Fruit fly (Drosophila melanogaster) whole organism, embryonic: ENCODE data around the gene beta4GalNAcTB.

ENCODE experiments used
- Blimp-1 ChIP-seq: fragments of 200-800 bp; sonication (Bioruptor generic); optimal IDR thresholded peaks from 3 replicates; lab custom pipeline; 2018; ENCODE audit warnings: missing biosample characterization, missing genetic modification characterization, mild to moderate bottlenecking, moderate library complexity, missing genetic modification reagents
- CG11695 ChIP-seq: fragments of 200-800 bp; sonication (Bioruptor generic); IDR thresholded peaks from 3 replicates; pipeline ENCODE4 v1.3.6; 2022; ENCODE audit warnings: missing biosample characterization, missing genetic modification characterization
- CG12071 ChIP-seq: fragments of 200-800 bp; sonication (Bioruptor generic); optimal IDR thresholded peaks from 3 replicates; lab custom pipeline; 2018; ENCODE audit warnings: missing biosample characterization, mild to moderate bottlenecking, missing genetic modification characterization
- CG13296 ChIP-seq: fragments of 200-800 bp; sonication (Bioruptor generic); optimal IDR thresholded peaks from 3 replicates; lab custom pipeline; 2018; ENCODE audit warnings: missing biosample characterization, mild to moderate bottlenecking, missing genetic modification characterization
- CG13424 ChIP-seq: fragments of 200-800 bp; sonication (Bioruptor generic); optimal IDR thresholded peaks from 2 replicates; lab custom pipeline; 2019; ENCODE audit warnings: missing biosample characterization, mild to moderate bottlenecking, missing genetic modification characterization, moderate library complexity
- CG14014 ChIP-seq: fragments of 200-800 bp; sonication (Bioruptor generic); IDR thresholded peaks from 2 replicates; pipeline ENCODE4 v1.3.6; 2022; ENCODE audit warnings: missing biosample characterization, missing genetic modification characterization
- CG14965 ChIP-seq: fragments of 200-800 bp; sonication (Bioruptor generic); optimal IDR thresholded peaks from 2 replicates; lab custom pipeline; 2016; ENCODE audit warnings: missing biosample characterization, missing genetic modification characterization, borderline replicate concordance
- CG15479 ChIP-seq: fragments of 200-800 bp; sonication (Bioruptor generic); optimal IDR thresholded peaks from 3 replicates; lab custom pipeline; 2019; ENCODE audit warnings: missing biosample characterization, mild to moderate bottlenecking, missing genetic modification characterization, moderate library complexity
- CG1603 ChIP-seq: fragments of 200-800 bp; sonication (Bioruptor generic); optimal IDR thresholded peaks from 2 replicates; lab custom pipeline; 2019; ENCODE audit warnings: missing biosample characterization, mild to moderate bottlenecking, missing genetic modification characterization, moderate library complexity
- CG18476 ChIP-seq: fragments of 200-800 bp; sonication (Bioruptor generic); optimal IDR thresholded peaks from 2 replicates; lab custom pipeline; 2016; ENCODE audit warnings: missing biosample characterization, mild to moderate bottlenecking, missing genetic modification characterization
- CG18619 ChIP-seq: fragments of 200-800 bp; sonication (Bioruptor generic); optimal IDR thresholded peaks from 3 replicates; lab custom pipeline; 2017; ENCODE audit warnings: missing biosample characterization, mild to moderate bottlenecking, missing genetic modification characterization
- CG2202 ChIP-seq: fragments of 200-800 bp; sonication (Bioruptor generic); optimal IDR thresholded peaks from 2 replicates; lab custom pipeline; 2018; ENCODE audit warnings: missing biosample characterization, mild to moderate bottlenecking, missing genetic modification characterization
- CG2889 ChIP-seq: fragments of 200-800 bp; sonication (Bioruptor generic); IDR thresholded peaks from 3 replicates; pipeline ENCODE4 v1.3.6; 2022; ENCODE audit warnings: missing biosample characterization, missing genetic modification characterization
- CG4730 ChIP-seq: fragments of 200-800 bp; sonication (Bioruptor generic); IDR thresholded peaks from 2 replicates; pipeline ENCODE4 v1.3.6; 2022; ENCODE audit warnings: missing biosample characterization, missing genetic modification characterization
- CG6654 ChIP-seq: fragments of 200-800 bp; sonication (Bioruptor generic); optimal IDR thresholded peaks from 2 replicates; lab custom pipeline; 2017; ENCODE audit warnings: missing biosample characterization, mild to moderate bottlenecking, missing genetic modification characterization
- CG6765 ChIP-seq: fragments of 200-800 bp; sonication (Bioruptor generic); optimal IDR thresholded peaks from 3 replicates; lab custom pipeline; 2017; ENCODE audit warnings: missing biosample characterization, mild to moderate bottlenecking, missing genetic modification characterization
- CG7987 ChIP-seq: fragments of 200-800 bp; sonication (Bioruptor generic); optimal IDR thresholded peaks from 2 replicates; lab custom pipeline; 2018; ENCODE audit warnings: missing biosample characterization, mild to moderate bottlenecking, missing genetic modification characterization, moderate library complexity
- CG9876 ChIP-seq: fragments of 200-800 bp; sonication (Bioruptor generic); optimal IDR thresholded peaks from 2 replicates; lab custom pipeline; 2016; ENCODE audit warnings: missing biosample characterization, missing genetic modification characterization
- Chrac-16 ChIP-seq: fragments of 200-800 bp; sonication (Bioruptor generic); optimal IDR thresholded peaks from 3 replicates; lab custom pipeline; 2016; ENCODE audit warnings: missing biosample characterization, missing genetic modification characterization
- CrebB ChIP-seq: fragments of 200-800 bp; sonication (Bioruptor generic); optimal IDR thresholded peaks from 3 replicates; lab custom pipeline; 2018; ENCODE audit warnings: missing biosample characterization, mild to moderate bottlenecking, missing genetic modification characterization
- Doc2 ChIP-seq: fragments of 200-800 bp; sonication (Bioruptor generic); IDR thresholded peaks from 2 replicates; pipeline ENCODE4 v1.3.6; 2022; ENCODE audit warnings: missing biosample characterization, missing genetic modification characterization
- Fer1 ChIP-seq: fragments of 200-800 bp; sonication (Bioruptor generic); optimal IDR thresholded peaks from 2 replicates; lab custom pipeline; 2017; ENCODE audit warnings: missing biosample characterization, mild to moderate bottlenecking, missing genetic modification characterization
- Fer3 ChIP-seq: fragments of 200-800 bp; sonication (Bioruptor generic); optimal IDR thresholded peaks from 2 replicates; lab custom pipeline; 2018; ENCODE audit warnings: missing biosample characterization, mild to moderate bottlenecking, missing genetic modification characterization, moderate library complexity
- HLH4C ChIP-seq: fragments of 200-800 bp; sonication (Bioruptor generic); IDR thresholded peaks from 3 replicates; pipeline ENCODE4 v1.3.6; 2022; ENCODE audit warnings: missing biosample characterization, missing genetic modification characterization; ENCODE audit not compliant: partially characterized antibody
- Hsf ChIP-seq: fragments of 200-800 bp; sonication (Bioruptor generic); optimal IDR thresholded peaks from 3 replicates; lab custom pipeline; 2016; ENCODE audit warnings: missing biosample characterization, missing genetic modification characterization
- Jarid2 ChIP-seq: fragments of 200-800 bp; sonication (Bioruptor generic); optimal IDR thresholded peaks from 3 replicates; lab custom pipeline; 2017; ENCODE audit warnings: mild to moderate bottlenecking, missing biosample characterization, missing genetic modification reagents, missing genetic modification characterization
- Lim3 ChIP-seq: fragments of 200-800 bp; sonication (Bioruptor generic); IDR thresholded peaks from 2 replicates; pipeline ENCODE4 v1.3.6; 2022; ENCODE audit warnings: missing biosample characterization, missing genetic modification characterization
- MESR4 ChIP-seq: fragments of 200-800 bp; sonication (Bioruptor generic); optimal IDR thresholded peaks from 2 replicates; lab custom pipeline; 2018; ENCODE audit warnings: missing biosample characterization, mild to moderate bottlenecking, missing genetic modification characterization, moderate library complexity
- MTF-1 ChIP-seq: fragments of 200-800 bp; sonication (Bioruptor generic); optimal IDR thresholded peaks from 2 replicates; lab custom pipeline; 2018; ENCODE audit warnings: missing biosample characterization, mild to moderate bottlenecking, missing genetic modification characterization, borderline replicate concordance
- NFAT ChIP-seq: fragments of 200-800 bp; sonication (Bioruptor generic); IDR thresholded peaks from 2 replicates; pipeline ENCODE4 v1.3.6; 2022; ENCODE audit warnings: missing biosample characterization, missing genetic modification characterization
- Rfx ChIP-seq: fragments of 200-800 bp; sonication (Bioruptor generic); IDR thresholded peaks from 2 replicates; pipeline ENCODE4 v1.3.6; 2022; ENCODE audit warnings: missing biosample characterization, missing genetic modification characterization
- Side ChIP-seq: fragments of 200-800 bp; sonication (Bioruptor generic); optimal IDR thresholded peaks from 2 replicates; lab custom pipeline; 2016; ENCODE audit warnings: missing biosample characterization, missing genetic modification characterization
- Sox100B ChIP-seq: fragments of 200-800 bp; sonication (Bioruptor generic); optimal IDR thresholded peaks from 3 replicates; lab custom pipeline; 2018; ENCODE audit warnings: missing biosample characterization, mild to moderate bottlenecking, missing genetic modification characterization
- Xbp1 ChIP-seq: fragments of 200-800 bp; sonication (Bioruptor generic); optimal IDR thresholded peaks from 3 replicates; lab custom pipeline; 2016; ENCODE audit warnings: missing biosample characterization, mild to moderate bottlenecking, missing genetic modification characterization
- az2 ChIP-seq: fragments of 200-800 bp; sonication (Bioruptor generic); optimal IDR thresholded peaks from 3 replicates; lab custom pipeline; 2016; ENCODE audit warnings: missing biosample characterization, missing genetic modification characterization
- caup ChIP-seq: fragments of 200-800 bp; sonication (Bioruptor generic); optimal IDR thresholded peaks from 3 replicates; lab custom pipeline; 2017; ENCODE audit warnings: missing biosample characterization, mild to moderate bottlenecking, missing genetic modification characterization, moderate library complexity; ENCODE audit not compliant: severe bottlenecking
- chm ChIP-seq: fragments of 200-800 bp; sonication (Bioruptor generic); IDR thresholded peaks from 2 replicates; pipeline ENCODE4 v1.3.6; 2022; ENCODE audit warnings: missing biosample characterization, missing genetic modification characterization
- cwo ChIP-seq: fragments of 200-800 bp; sonication (Bioruptor generic); optimal IDR thresholded peaks from 3 replicates; lab custom pipeline; 2017; ENCODE audit warnings: missing biosample characterization, missing genetic modification characterization, mild to moderate bottlenecking, moderate library complexity, missing genetic modification reagents
- eve ChIP-seq, 2 experiments: fragments of >200 bp; optimal IDR thresholded peaks; 2 replicates each; lab custom pipeline; 2017; ENCODE audit warnings: missing biosample characterization in 2 of 2, missing genetic modification characterization in 2 of 2
- fd3F ChIP-seq: fragments of 200-800 bp; sonication (Bioruptor generic); optimal IDR thresholded peaks from 2 replicates; lab custom pipeline; 2018; ENCODE audit warnings: missing biosample characterization, mild to moderate bottlenecking, missing genetic modification characterization, moderate library complexity
- gce ChIP-seq: fragments of 200-800 bp; sonication (Bioruptor generic); IDR thresholded peaks from 3 replicates; pipeline ENCODE4 v1.3.6; 2022; ENCODE audit warnings: missing biosample characterization, missing genetic modification characterization
- gcm ChIP-seq: fragments of 200-800 bp; sonication (Bioruptor generic); optimal IDR thresholded peaks from 2 replicates; lab custom pipeline; 2019; ENCODE audit warnings: missing biosample characterization, mild to moderate bottlenecking, missing genetic modification characterization, moderate library complexity
- klu ChIP-seq: fragments of 200-800 bp; sonication (Bioruptor generic); IDR thresholded peaks from 2 replicates; pipeline ENCODE4 v1.3.6; 2022; ENCODE audit warnings: missing biosample characterization, missing genetic modification characterization
- odd ChIP-seq: fragments of 200-800 bp; sonication (Bioruptor generic); optimal IDR thresholded peaks from 2 replicates; lab custom pipeline; 2017; ENCODE audit warnings: missing biosample characterization, mild to moderate bottlenecking, missing genetic modification characterization
- sens ChIP-seq: fragments of 200-800 bp; sonication (Bioruptor generic); peaks from one replicate; lab custom pipeline; 2016; ENCODE audit warnings: missing biosample characterization, missing genetic modification characterization
- sna ChIP-seq: fragments of 200-800 bp; sonication (Bioruptor generic); IDR thresholded peaks from 2 replicates; pipeline ENCODE4 v1.3.6; 2022; ENCODE audit warnings: missing biosample characterization, missing genetic modification characterization; ENCODE audit not compliant: partially characterized antibody
- tup ChIP-seq: fragments of 200-800 bp; sonication (Bioruptor generic); optimal IDR thresholded peaks from 2 replicates; lab custom pipeline; 2016; ENCODE audit warnings: missing biosample characterization, mild to moderate bottlenecking, missing genetic modification characterization, moderate library complexity

Gene beta4GalNAcTB

dm6 chr3R:29068430-29069207 is 34.8 kb upstream of the beta4GalNAcTB start (continued):
- TF ChIP-seq chm (GFP tag; lab: Robert Waterston, UW) (no peak; the same call in 1 of the 2 replicates), CG13424 (peak; percentile 53), CG2889 (GFP tag; lab: Robert Waterston, UW) (no peak), CG14965 (GFP tag; lab: Kevin White, UChicago) (no peak), az2 (no peak), eve (GFP tag; optimal IDR thresholded peaks at IDR 0.05; lab: Kevin White, UChicago) (no peak), CG9876 (GFP tag; lab: Kevin White, UChicago) (no peak), Fer3 (peak; percentile 49), CG12071 (GFP tag; lab: Kevin White, UChicago) (peak; percentile 31), Chrac-16 (GFP tag; lab: Kevin White, UChicago) (no peak), CG4730 (GFP tag; lab: Robert Waterston, UW) (peak; percentile 45; the same call in 1 of the 2 replicates), CG18476 (GFP tag; lab: Kevin White, UChicago) (no peak), Rfx (GFP tag; lab: Robert Waterston, UW) (peak; percentile 72), Jarid2 (GFP tag; lab: Kevin White, UChicago) (no peak), sna (GFP tag; lab: Robert Waterston, UW) (no peak), Side (GFP tag; lab: Kevin White, UChicago) (peak; percentile 39), gcm (peak; percentile 18), CG15479 (GFP tag; lab: Kevin White, UChicago) (no peak), NFAT (no peak), CG2202 (tag; lab: Kevin White, UChicago) (no peak), Hsf (GFP tag; lab: Kevin White, UChicago) (peak; percentile 26), CG18619 (peak; percentile 46), Doc2 (GFP tag; lab: Robert Waterston, UW) (no peak), CG11695 (GFP tag; lab: Robert Waterston, UW) (peak; percentile 71; the same call in 1 of the 3 replicates), Blimp-1 (GFP tag; lab: Kevin White, UChicago) (peak; percentile 6), fd3F (GFP tag; lab: Kevin White, UChicago) (peak; percentile 20), tup (GFP tag; lab: Kevin White, UChicago) (no peak), HLH4C (GFP tag; lab: Robert Waterston, UW) (no peak), MTF-1 (GFP tag; lab: Kevin White, UChicago) (no peak), Xbp1 (GFP tag; lab: Kevin White, UChicago) (peak; percentile 7)

- TF ChIP-seq sens (GFP tag; lab: Kevin White, UChicago) (peak; percentile 39), Fer3 (no peak), Lim3 (no peak)
- TF ChIP-seq, all 482 proteins: peak for 1
Measured at dm6 chr3R:29067091-29067490, 33.3 kb upstream of the beta4GalNAcTB start.

- TF ChIP-seq CG7987, result peak; percentile 53
- TF ChIP-seq CG13296 (GFP tag; lab: Kevin White, UChicago), result peak; percentile 15
- TF ChIP-seq Fer1 (GFP tag; lab: Kevin White, UChicago), result peak; percentile 43
- peak; percentile 32 for TF ChIP-seq CG6765 (GFP tag; lab: Kevin White, UChicago)
- no peak for TF ChIP-seq klu (GFP tag; lab: Robert Waterston, UW)
- TF ChIP-seq Sox100B (GFP tag; lab: Kevin White, UChicago), result peak; percentile 24
- TF ChIP-seq gce, result 0 out of 3 replicates have a peak, but pooled peaks have one; percentile 23
- TF ChIP-seq MESR4 (GFP tag; lab: Kevin White, UChicago), result no peak
- no peak for TF ChIP-seq CG6654 (GFP tag; lab: Kevin White, UChicago)
- peak; percentile 12 for TF ChIP-seq CG1603 (tag; lab: Kevin White, UChicago)
- TF ChIP-seq caup (GFP tag; lab: Kevin White, UChicago), result peak; percentile 9
- 0 out of 2 replicates have a peak, but pooled peaks have one; percentile 14 for TF ChIP-seq CG14014 (GFP tag; lab: Robert Waterston, UW)
- no peak for TF ChIP-seq CrebB (tag; lab: Kevin White, UChicago)
- TF ChIP-seq odd (GFP tag; lab: Kevin White, UChicago), result peak; percentile 41
- peak; percentile 6 for TF ChIP-seq cwo (GFP tag; lab: Kevin White, UChicago)
Measured at dm6 chr3R:29066285-29066684, 32.5 kb upstream of the beta4GalNAcTB start.
